Fruit fly (Drosophila melanogaster) whole organism, embryonic: ENCODE results near the gene Pgm1.
A peak's percentile ranks its signal among the peaks of the same experiment; 100 is the strongest.

Source experiments
- ATbp ChIP-seq: fragments of 200-800 bp; sonication (Bioruptor generic); optimal IDR thresholded peaks from 2 replicates; lab custom pipeline; 2017; ENCODE audit warnings: missing biosample characterization, mild to moderate bottlenecking, missing genetic modification characterization, missing genetic modification reagents
- Antp ChIP-seq: fragments of 200-800 bp; sonication (Bioruptor generic); optimal IDR thresholded peaks from 3 replicates; lab custom pipeline; 2016; ENCODE audit warnings: missing biosample characterization, missing genetic modification characterization
- Asciz ChIP-seq: fragments of 200-800 bp; sonication (Bioruptor generic); optimal IDR thresholded peaks from 2 replicates; lab custom pipeline; 2017; ENCODE audit warnings: missing biosample characterization, mild to moderate bottlenecking, missing genetic modification characterization, missing genetic modification reagents
- Atf-2 ChIP-seq: fragments of 200-800 bp; sonication (Bioruptor generic); optimal IDR thresholded peaks from 2 replicates; lab custom pipeline; 2016; ENCODE audit warnings: missing biosample characterization, missing genetic modification characterization
- CG10209 ChIP-seq: fragments of 200-800 bp; sonication (Bioruptor generic); optimal IDR thresholded peaks from 3 replicates; lab custom pipeline; 2017; ENCODE audit warnings: missing biosample characterization, mild to moderate bottlenecking, missing genetic modification characterization, missing genetic modification reagents
- CG10274 ChIP-seq: fragments of 200-800 bp; sonication (Bioruptor generic); optimal IDR thresholded peaks from 3 replicates; lab custom pipeline; 2017; ENCODE audit warnings: missing biosample characterization, mild to moderate bottlenecking, missing genetic modification characterization
- CG10321 ChIP-seq: fragments of 200-800 bp; sonication (Bioruptor generic); IDR thresholded peaks from 2 replicates; pipeline ENCODE4 v1.3.6; 2022; ENCODE audit warnings: missing biosample characterization, missing genetic modification characterization
- CG10431 ChIP-seq: fragments of 200-800 bp; sonication (Bioruptor generic); optimal IDR thresholded peaks from 3 replicates; lab custom pipeline; 2018; ENCODE audit warnings: missing biosample characterization, mild to moderate bottlenecking, missing genetic modification characterization
- CG11456 ChIP-seq: fragments of 200-800 bp; sonication (Bioruptor generic); IDR thresholded peaks from 3 replicates; pipeline ENCODE4 v1.3.6; 2022; ENCODE audit warnings: missing biosample characterization, missing genetic modification characterization
- CG1233 ChIP-seq: fragments of 200-800 bp; sonication (Bioruptor generic); optimal IDR thresholded peaks from 4 replicates; lab custom pipeline; 2018; ENCODE audit warnings: missing biosample characterization, mild to moderate bottlenecking, missing genetic modification characterization
- CG12391 ChIP-seq: fragments of 200-800 bp; sonication (Bioruptor generic); optimal IDR thresholded peaks from 3 replicates; lab custom pipeline; 2018; ENCODE audit warnings: missing biosample characterization, mild to moderate bottlenecking, missing genetic modification characterization, moderate library complexity
- CG14860 ChIP-seq: fragments of 200-800 bp; sonication (Bioruptor generic); IDR thresholded peaks from 3 replicates; pipeline ENCODE4 v1.3.6; 2022; ENCODE audit warnings: missing biosample characterization, missing genetic modification characterization; ENCODE audit not compliant: partially characterized antibody
- CG15514 ChIP-seq: fragments of 200-800 bp; sonication (Bioruptor generic); optimal IDR thresholded peaks from 3 replicates; lab custom pipeline; 2017; ENCODE audit warnings: missing biosample characterization, missing genetic modification characterization, mild to moderate bottlenecking, moderate library complexity, missing genetic modification reagents
- CG2199 ChIP-seq: fragments of 200-800 bp; sonication (Bioruptor generic); IDR thresholded peaks from 3 replicates; pipeline ENCODE4 v1.3.6; 2022; ENCODE audit warnings: missing biosample characterization, missing genetic modification characterization
- CG2678 ChIP-seq: fragments of 200-800 bp; sonication (Bioruptor generic); optimal IDR thresholded peaks from 3 replicates; lab custom pipeline; 2019; ENCODE audit warnings: missing biosample characterization, mild to moderate bottlenecking, missing genetic modification characterization, moderate library complexity
- CG30403 ChIP-seq: fragments of 200-800 bp; sonication (Bioruptor generic); optimal IDR thresholded peaks from 3 replicates; lab custom pipeline; 2016; ENCODE audit warnings: missing biosample characterization, missing genetic modification characterization
- CG3847 ChIP-seq: fragments of 200-800 bp; sonication (Bioruptor generic); IDR thresholded peaks from 2 replicates; pipeline ENCODE4 v1.3.6; 2022; ENCODE audit warnings: missing biosample characterization, missing genetic modification characterization
- CG4404 ChIP-seq: fragments of 200-800 bp; sonication (Bioruptor generic); IDR thresholded peaks from 2 replicates; pipeline ENCODE4 v1.3.6; 2022; ENCODE audit warnings: missing biosample characterization, missing genetic modification characterization
- CG4854 ChIP-seq: fragments of 200-800 bp; sonication (Bioruptor generic); optimal IDR thresholded peaks from 2 replicates; lab custom pipeline; 2016; ENCODE audit warnings: missing biosample characterization, missing genetic modification characterization, inconsistent platforms
- CG6689 ChIP-seq: fragments of 200-800 bp; sonication (Bioruptor generic); IDR thresholded peaks from 2 replicates; pipeline ENCODE4 v1.3.6; 2022; ENCODE audit warnings: missing biosample characterization, missing genetic modification characterization
- CG6791 ChIP-seq: fragments of 200-800 bp; sonication (Bioruptor generic); IDR thresholded peaks from 3 replicates; pipeline ENCODE4 v1.3.6; 2022; ENCODE audit warnings: missing biosample characterization, missing genetic modification characterization; ENCODE audit not compliant: partially characterized antibody
- CG8478 ChIP-seq: fragments of >200 bp; optimal IDR thresholded peaks from 2 replicates; lab custom pipeline; 2018
- Chrac-16 ChIP-seq: fragments of 200-800 bp; sonication (Bioruptor generic); optimal IDR thresholded peaks from 3 replicates; lab custom pipeline; 2016; ENCODE audit warnings: missing biosample characterization, missing genetic modification characterization
- Dbx ChIP-seq: fragments of 200-800 bp; sonication (Bioruptor generic); IDR thresholded peaks from 3 replicates; pipeline ENCODE4 v1.3.6; 2022; ENCODE audit warnings: missing biosample characterization, missing genetic modification characterization
- Deaf1 ChIP-seq: fragments of 200-800 bp; optimal IDR thresholded peaks from 3 replicates; lab custom pipeline; 2019; ENCODE audit warnings: missing biosample characterization, mild to moderate bottlenecking, missing genetic modification characterization, moderate library complexity
- Dref ChIP-seq: fragments of 200-800 bp; sonication (Bioruptor generic); IDR thresholded peaks from 2 replicates; pipeline ENCODE4 v1.3.6; 2022; ENCODE audit warnings: missing biosample characterization, missing genetic modification characterization
- Fer1 ChIP-seq: fragments of 200-800 bp; sonication (Bioruptor generic); optimal IDR thresholded peaks from 2 replicates; lab custom pipeline; 2017; ENCODE audit warnings: missing biosample characterization, mild to moderate bottlenecking, missing genetic modification characterization
- HHEX ChIP-seq: fragments of 200-800 bp; sonication (Bioruptor generic); optimal IDR thresholded peaks from 3 replicates; lab custom pipeline; 2017; ENCODE audit warnings: missing biosample characterization, mild to moderate bottlenecking, missing genetic modification characterization, missing genetic modification reagents
- Hr39 ChIP-seq: fragments of >200 bp; optimal IDR thresholded peaks from 2 replicates; lab custom pipeline; 2017
- Jarid2 ChIP-seq: fragments of 200-800 bp; sonication (Bioruptor generic); optimal IDR thresholded peaks from 3 replicates; lab custom pipeline; 2017; ENCODE audit warnings: mild to moderate bottlenecking, missing biosample characterization, missing genetic modification reagents, missing genetic modification characterization
- Lhr ChIP-seq: fragments of 200-800 bp; sonication (Bioruptor generic); optimal IDR thresholded peaks from 3 replicates; lab custom pipeline; 2017; ENCODE audit warnings: mild to moderate bottlenecking, missing biosample characterization, missing genetic modification reagents, missing genetic modification characterization
- Med ChIP-seq: fragments of 200-800 bp; sonication (Bioruptor generic); peaks from one replicate; lab custom pipeline; 2016; ENCODE audit warnings: missing biosample characterization, missing genetic modification characterization, mild to moderate bottlenecking, inconsistent platforms, moderate library complexity
- Nf-YC ChIP-seq: fragments of 200-800 bp; optimal IDR thresholded peaks from 3 replicates; lab custom pipeline; 2019; ENCODE audit warnings: missing biosample characterization, mild to moderate bottlenecking, missing genetic modification characterization, moderate library complexity
- Sox100B ChIP-seq: fragments of 200-800 bp; sonication (Bioruptor generic); optimal IDR thresholded peaks from 3 replicates; lab custom pipeline; 2018; ENCODE audit warnings: missing biosample characterization, mild to moderate bottlenecking, missing genetic modification characterization
- az2 ChIP-seq: fragments of 200-800 bp; sonication (Bioruptor generic); optimal IDR thresholded peaks from 3 replicates; lab custom pipeline; 2016; ENCODE audit warnings: missing biosample characterization, missing genetic modification characterization
- cato ChIP-seq: fragments of 200-800 bp; sonication (Bioruptor generic); optimal IDR thresholded peaks from 2 replicates; lab custom pipeline; 2016; ENCODE audit warnings: missing biosample characterization, missing genetic modification characterization, borderline replicate concordance
- chn ChIP-seq: fragments of 200-800 bp; sonication (Bioruptor generic); optimal IDR thresholded peaks from 2 replicates; lab custom pipeline; 2016; ENCODE audit warnings: missing biosample characterization, missing genetic modification characterization
- exex ChIP-seq: fragments of 200-800 bp; sonication (Bioruptor generic); optimal IDR thresholded peaks from 4 replicates; lab custom pipeline; 2018; ENCODE audit warnings: missing biosample characterization, mild to moderate bottlenecking, missing genetic modification characterization, moderate library complexity
- ftz-f1 ChIP-seq: fragments of 200-800 bp; sonication (Bioruptor generic); optimal IDR thresholded peaks from 2 replicates; lab custom pipeline; 2016; ENCODE audit warnings: missing biosample characterization, missing genetic modification characterization
- hkb ChIP-seq, 2 experiments: fragments of 200-800 bp in 1 of 2; fragments of >200 bp in 1 of 2; sonication (Bioruptor generic) in 1 of 2; IDR thresholded peaks in 1 of 2; optimal IDR thresholded peaks in 1 of 2; 2 replicates each; pipeline versions ENCODE4 v1.3.6 to Lab custom; 2017 to 2022; ENCODE audit warnings: missing biosample characterization in 1 of 2, missing genetic modification characterization in 1 of 2
- nau ChIP-seq: fragments of 200-800 bp; sonication (Bioruptor generic); optimal IDR thresholded peaks from 3 replicates; lab custom pipeline; 2017; ENCODE audit warnings: missing biosample characterization, mild to moderate bottlenecking, missing genetic modification characterization, missing genetic modification reagents
- pho ChIP-seq: fragments of 200-800 bp; sonication (Bioruptor generic); optimal IDR thresholded peaks from 2 replicates; lab custom pipeline; 2016; ENCODE audit warnings: missing biosample characterization, missing genetic modification characterization
- psq ChIP-seq: fragments of 200-800 bp; sonication (Bioruptor generic); optimal IDR thresholded peaks from 2 replicates; lab custom pipeline; 2017; ENCODE audit warnings: missing biosample characterization, missing genetic modification characterization
- ranshi ChIP-seq: fragments of 200-800 bp; sonication (Bioruptor generic); IDR thresholded peaks from 2 replicates; pipeline ENCODE4 v1.3.6; 2022; ENCODE audit warnings: missing biosample characterization, missing genetic modification characterization
- sd ChIP-seq: fragments of 200-800 bp; sonication (Bioruptor generic); optimal IDR thresholded peaks from 3 replicates; lab custom pipeline; 2018; ENCODE audit warnings: missing biosample characterization, mild to moderate bottlenecking, missing genetic modification characterization, moderate library complexity
- sens ChIP-seq: fragments of 200-800 bp; sonication (Bioruptor generic); peaks from one replicate; lab custom pipeline; 2016; ENCODE audit warnings: missing biosample characterization, missing genetic modification characterization
- sug ChIP-seq: fragments of 200-800 bp; optimal IDR thresholded peaks from 2 replicates; lab custom pipeline; 2019; ENCODE audit warnings: missing biosample characterization, mild to moderate bottlenecking, missing genetic modification characterization, moderate library complexity
- zen2 ChIP-seq: fragments of 200-800 bp; sonication (Bioruptor generic); IDR thresholded peaks from 3 replicates; pipeline ENCODE4 v1.3.6; 2022; ENCODE audit warnings: missing biosample characterization, missing genetic modification characterization; ENCODE audit not compliant: partially characterized antibody

The Pgm1 gene

DNA sequence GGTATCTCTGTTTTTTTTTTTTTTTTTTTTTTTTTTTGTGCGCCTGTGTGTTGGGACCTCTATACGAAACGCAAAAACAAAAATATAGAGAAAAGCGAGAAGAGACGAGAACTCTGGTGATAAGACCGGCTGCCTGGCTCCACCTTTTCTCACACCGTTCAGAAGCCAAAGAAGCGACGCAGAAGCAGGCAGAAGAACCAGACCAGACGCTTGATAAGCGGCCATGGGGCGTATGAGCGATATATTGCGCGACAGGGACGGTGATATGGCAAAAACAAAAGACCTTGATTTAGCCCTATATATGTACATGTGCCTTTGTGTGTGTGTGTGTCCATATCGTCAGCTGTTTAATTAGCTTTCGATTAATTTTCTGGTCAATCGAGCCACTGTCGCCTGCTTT lies 32.8 kb upstream of the Pgm1 start:
- no peak for TF ChIP-seq CG10209
- peak; percentile 12 for TF ChIP-seq sens
- TF ChIP-seq exex, result peak; percentile 73
- TF ChIP-seq CG2199 (GFP tag; lab: Robert Waterston, UW), result no peak
- TF ChIP-seq CG10321 (GFP tag; lab: Robert Waterston, UW), result 0 out of 2 replicates have a peak, but pooled peaks have one; percentile 9
- TF ChIP-seq CG6791 (GFP tag; lab: Robert Waterston, UW), result no peak
- TF ChIP-seq Med (GFP tag; lab: Kevin White, UChicago), result peak; percentile 21
- peak; percentile 45 for TF ChIP-seq ftz-f1 (GFP tag; lab: Kevin White, UChicago)
- peak; percentile 26 for TF ChIP-seq CG10431
- 0 out of 3 replicates have a peak, but pooled peaks have one; percentile 7 for TF ChIP-seq zen2 (GFP tag; lab: Robert Waterston, UW)
- peak; percentile 31 for TF ChIP-seq sug

DNA sequence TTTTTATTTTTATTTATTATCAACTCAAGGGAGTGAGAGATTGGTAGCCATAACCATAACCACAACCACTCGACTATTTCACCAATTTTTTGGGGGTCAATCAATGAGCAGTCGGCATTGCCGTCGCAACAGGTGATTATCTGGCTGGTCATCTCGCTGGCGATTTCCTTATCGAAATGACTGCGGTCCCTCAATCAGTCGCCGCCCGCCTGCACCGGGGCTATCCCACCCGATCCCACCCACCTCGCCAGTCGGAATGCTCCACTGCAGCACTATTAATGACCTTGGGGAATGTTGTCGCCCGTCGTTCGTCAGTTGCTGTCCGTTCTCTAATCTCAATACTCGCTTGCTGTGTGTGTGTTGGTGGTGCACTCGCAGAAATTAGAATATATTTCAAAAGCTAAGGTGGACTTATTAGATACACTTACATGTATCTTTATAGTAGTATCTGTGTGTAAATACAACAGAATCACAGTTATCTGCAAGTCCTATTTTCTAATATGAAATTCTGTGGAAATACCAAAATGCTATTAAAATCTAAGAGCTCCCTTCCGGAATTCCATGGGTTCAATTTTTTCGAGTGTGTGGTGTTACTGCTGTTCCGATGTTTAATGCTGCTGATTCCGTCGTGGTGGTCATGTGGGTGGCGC lies 32.2 kb upstream of the Pgm1 start:
- TF ChIP-seq cato (GFP tag; lab: Kevin White, UChicago) (peak; percentile 4), Deaf1 (tag; lab: Kevin White, UChicago) (peak; percentile 53), az2 (GFP tag; lab: Kevin White, UChicago) (peak; percentile 52), pho (GFP tag; lab: Kevin White, UChicago) (peak; percentile 72), Antp (GFP tag; lab: Kevin White, UChicago) (peak; percentile 50), Dref (GFP tag; lab: Robert Waterston, UW) (no peak), Lhr (peak; percentile 1), CG11456 (GFP tag; lab: Robert Waterston, UW) (no peak), CG8478 (lab: Kevin White, UChicago) (no peak), Fer1 (GFP tag; lab: Kevin White, UChicago) (peak; percentile 82), CG6689 (0 out of 2 replicates have a peak, but pooled peaks have one; percentile 25), CG10274 (peak; percentile 41), CG4854 (GFP tag; lab: Kevin White, UChicago) (peak; percentile 31), hkb (optimal IDR thresholded peaks at IDR 0.05; lab: Kevin White, UChicago) (no peak), hkb (GFP tag; IDR thresholded peaks at IDR 0.05; lab: Robert Waterston, UW) (peak; percentile 38; the same call in 1 of the 2 replicates), CG15514 (GFP tag; lab: Kevin White, UChicago) (peak; percentile 44), CG3847 (peak; percentile 66), Dbx (GFP tag; lab: Robert Waterston, UW) (peak; percentile 54; the same call in 2 of the 3 replicates), CG30403 (GFP tag; lab: Kevin White, UChicago) (peak; percentile 67), Hr39 (lab: Kevin White, UChicago) (no peak), chn (GFP tag; lab: Kevin White, UChicago) (peak; percentile 17), Sox100B (GFP tag; lab: Kevin White, UChicago) (peak; percentile 55), psq (GFP tag; lab: Kevin White, UChicago) (no peak), Asciz (GFP tag; lab: Kevin White, UChicago) (peak; percentile 35), nau (peak; percentile 10), ATbp (GFP tag; lab: Kevin White, UChicago) (peak; percentile 34), HHEX (peak; percentile 68), ranshi (GFP tag; lab: Robert Waterston, UW) (0 out of 2 replicates have a peak, but pooled peaks have one; percentile 3), CG12391 (tag; lab: Kevin White, UChicago) (peak; percentile 63), CG4404 (GFP tag; lab: Robert Waterston, UW) (peak; percentile 10; the same call in 1 of the 2 replicates), CG2678 (peak; percentile 86), CG1233 (peak; percentile 20), CG14860 (GFP tag; lab: Robert Waterston, UW) (no peak), Atf-2 (GFP tag; lab: Kevin White, UChicago) (peak; percentile 35), Chrac-16 (GFP tag; lab: Kevin White, UChicago) (peak; percentile 47), Nf-YC (tag; lab: Kevin White, UChicago) (peak; percentile 41), sd (tag; lab: Kevin White, UChicago) (peak; percentile 73), Jarid2 (GFP tag; lab: Kevin White, UChicago) (peak; percentile 21)
